Fruit fly (Drosophila melanogaster) whole organism, embryonic: ENCODE measurements around the gene Polr3E.

Experiments
- ATbp ChIP-seq: fragments of 200-800 bp; sonication (Bioruptor generic); optimal IDR thresholded peaks from 2 replicates; lab custom pipeline; 2017; ENCODE audit warnings: missing biosample characterization, mild to moderate bottlenecking, missing genetic modification characterization, missing genetic modification reagents
- Bteb2 ChIP-seq: fragments of 200-800 bp; sonication (Bioruptor generic); optimal IDR thresholded peaks from 2 replicates; lab custom pipeline; 2016; ENCODE audit warnings: missing biosample characterization, missing genetic modification characterization
- CG10565 ChIP-seq: fragments of 200-800 bp; sonication (Bioruptor generic); optimal IDR thresholded peaks from 3 replicates; lab custom pipeline; 2016; ENCODE audit warnings: missing biosample characterization, mild to moderate bottlenecking, missing genetic modification characterization
- CG12299 ChIP-seq: fragments of 200-800 bp; sonication (Bioruptor generic); optimal IDR thresholded peaks from 2 replicates; lab custom pipeline; 2018; ENCODE audit warnings: missing biosample characterization, mild to moderate bottlenecking, missing genetic modification characterization
- CG13424 ChIP-seq: fragments of 200-800 bp; sonication (Bioruptor generic); optimal IDR thresholded peaks from 2 replicates; lab custom pipeline; 2019; ENCODE audit warnings: missing biosample characterization, mild to moderate bottlenecking, missing genetic modification characterization, moderate library complexity
- CG13894 ChIP-seq: fragments of 200-800 bp; sonication (Bioruptor generic); optimal IDR thresholded peaks from 3 replicates; lab custom pipeline; 2018; ENCODE audit warnings: missing biosample characterization, mild to moderate bottlenecking, missing genetic modification characterization, moderate library complexity
- CG15601 ChIP-seq: fragments of 200-800 bp; sonication (Bioruptor generic); optimal IDR thresholded peaks from 3 replicates; lab custom pipeline; 2019; ENCODE audit warnings: missing biosample characterization, mild to moderate bottlenecking, missing genetic modification characterization, moderate library complexity
- CG18011 ChIP-seq: fragments of 200-800 bp; sonication (Bioruptor generic); optimal IDR thresholded peaks from 2 replicates; lab custom pipeline; 2017; ENCODE audit warnings: missing biosample characterization, missing genetic modification characterization, mild to moderate bottlenecking, moderate library complexity, missing genotype
- CG2678 ChIP-seq: fragments of 200-800 bp; sonication (Bioruptor generic); optimal IDR thresholded peaks from 3 replicates; lab custom pipeline; 2019; ENCODE audit warnings: missing biosample characterization, mild to moderate bottlenecking, missing genetic modification characterization, moderate library complexity
- CG2875 ChIP-seq: fragments of 200-800 bp; sonication (Bioruptor generic); optimal IDR thresholded peaks from 2 replicates; lab custom pipeline; 2017; ENCODE audit warnings: missing biosample characterization, mild to moderate bottlenecking, missing genetic modification characterization, missing genetic modification reagents
- CG3065 ChIP-seq: fragments of 200-800 bp; sonication (Bioruptor generic); optimal IDR thresholded peaks from 2 replicates; lab custom pipeline; 2016; ENCODE audit warnings: missing biosample characterization, missing genetic modification characterization
- CG31441 ChIP-seq: fragments of 200-800 bp; sonication (Bioruptor generic); IDR thresholded peaks from 2 replicates; pipeline ENCODE4 v1.3.6; 2022; ENCODE audit warnings: missing biosample characterization, missing genetic modification characterization
- CG3847 ChIP-seq: fragments of 200-800 bp; sonication (Bioruptor generic); IDR thresholded peaks from 2 replicates; pipeline ENCODE4 v1.3.6; 2022; ENCODE audit warnings: missing biosample characterization, missing genetic modification characterization
- CG4360 ChIP-seq: fragments of 200-800 bp; sonication (Bioruptor generic); IDR thresholded peaks from 2 replicates; pipeline ENCODE4 v1.3.6; 2022; ENCODE audit warnings: missing biosample characterization, missing genetic modification characterization
- CG4617 ChIP-seq: fragments of 200-800 bp; sonication (Bioruptor generic); optimal IDR thresholded peaks from 3 replicates; lab custom pipeline; 2016; ENCODE audit warnings: missing biosample characterization, missing genetic modification characterization, borderline replicate concordance
- CG6654 ChIP-seq: fragments of 200-800 bp; sonication (Bioruptor generic); optimal IDR thresholded peaks from 2 replicates; lab custom pipeline; 2017; ENCODE audit warnings: missing biosample characterization, mild to moderate bottlenecking, missing genetic modification characterization
- CG6791 ChIP-seq: fragments of 200-800 bp; sonication (Bioruptor generic); IDR thresholded peaks from 3 replicates; pipeline ENCODE4 v1.3.6; 2022; ENCODE audit warnings: missing biosample characterization, missing genetic modification characterization; ENCODE audit not compliant: partially characterized antibody
- CG9609 ChIP-seq: fragments of 200-800 bp; sonication (Bioruptor generic); optimal IDR thresholded peaks from 3 replicates; lab custom pipeline; 2016; ENCODE audit warnings: missing biosample characterization, missing genetic modification characterization
- CG9932 ChIP-seq: fragments of 200-800 bp; sonication (Bioruptor generic); IDR thresholded peaks from 2 replicates; pipeline ENCODE4 v1.3.6; 2022; ENCODE audit warnings: missing biosample characterization, missing genetic modification characterization
- CrebB ChIP-seq: fragments of 200-800 bp; sonication (Bioruptor generic); optimal IDR thresholded peaks from 3 replicates; lab custom pipeline; 2018; ENCODE audit warnings: missing biosample characterization, mild to moderate bottlenecking, missing genetic modification characterization
- D ChIP-seq, 2 experiments: fragments of 200-800 bp in 1 of 2; fragments of >200 bp in 1 of 2; sonication (Bioruptor generic) in 1 of 2; optimal IDR thresholded peaks; 2 replicates in 1 of 2; 3 replicates in 1 of 2; lab custom pipeline; 2017; ENCODE audit warnings: mild to moderate bottlenecking in 1 of 2, missing biosample characterization in 1 of 2, missing genetic modification characterization in 1 of 2, missing genetic modification reagents in 1 of 2
- Dip2 ChIP-seq: fragments of 200-800 bp; sonication (Bioruptor generic); IDR thresholded peaks from 2 replicates; pipeline ENCODE4 v1.3.6; 2022; ENCODE audit warnings: missing biosample characterization, missing genetic modification characterization
- HHEX ChIP-seq: fragments of 200-800 bp; sonication (Bioruptor generic); optimal IDR thresholded peaks from 3 replicates; lab custom pipeline; 2017; ENCODE audit warnings: missing biosample characterization, mild to moderate bottlenecking, missing genetic modification characterization, missing genetic modification reagents
- HLH54F ChIP-seq: fragments of 200-800 bp; sonication (Bioruptor generic); optimal IDR thresholded peaks from 3 replicates; lab custom pipeline; 2016; ENCODE audit warnings: missing biosample characterization, missing genetic modification characterization
- Hr3 ChIP-seq: fragments of 200-800 bp; sonication (Bioruptor generic); optimal IDR thresholded peaks from 3 replicates; lab custom pipeline; 2016; ENCODE audit warnings: missing biosample characterization, missing genetic modification characterization
- Hr51 ChIP-seq, 2 experiments: fragments of 200-800 bp; sonication (Bioruptor generic); optimal IDR thresholded peaks; 2 replicates in 1 of 2; 3 replicates in 1 of 2; lab custom pipeline; 2016 to 2018; ENCODE audit warnings: missing biosample characterization in 2 of 2, missing genetic modification characterization in 2 of 2, mild to moderate bottlenecking in 1 of 2, moderate library complexity in 1 of 2
- Kr ChIP-seq: fragments of 200-800 bp; sonication (Bioruptor generic); optimal IDR thresholded peaks from 2 replicates; lab custom pipeline; 2017; ENCODE audit warnings: missing biosample characterization, mild to moderate bottlenecking, missing genetic modification characterization
- NC2β ChIP-seq: fragments of 200-800 bp; sonication (Bioruptor generic); optimal IDR thresholded peaks from 2 replicates; lab custom pipeline; 2016; ENCODE audit warnings: missing biosample characterization, missing genetic modification characterization
- NFAT ChIP-seq: fragments of 200-800 bp; sonication (Bioruptor generic); IDR thresholded peaks from 2 replicates; pipeline ENCODE4 v1.3.6; 2022; ENCODE audit warnings: missing biosample characterization, missing genetic modification characterization
- Nf-YB ChIP-seq: fragments of 200-800 bp; sonication (Bioruptor generic); optimal IDR thresholded peaks from 3 replicates; lab custom pipeline; 2019; ENCODE audit warnings: missing biosample characterization, mild to moderate bottlenecking, missing genetic modification characterization, moderate library complexity
- NfI ChIP-seq: fragments of 200-800 bp; sonication (Bioruptor generic); optimal IDR thresholded peaks from 3 replicates; lab custom pipeline; 2018; ENCODE audit warnings: missing biosample characterization, mild to moderate bottlenecking, missing genetic modification characterization, moderate library complexity
- Stat92E ChIP-seq, 3 experiments: fragments of >200 bp in 2 of 3; fragments of 200-800 bp in 1 of 3; sonication (Bioruptor generic) in 1 of 3; optimal IDR thresholded peaks; 2 replicates each; lab custom pipeline; 2017 to 2019; ENCODE audit warnings: missing biosample characterization in 3 of 3, missing genetic modification characterization in 3 of 3, mild to moderate bottlenecking in 1 of 3, moderate library complexity in 1 of 3
- ab ChIP-seq: fragments of 200-800 bp; sonication (Bioruptor generic); optimal IDR thresholded peaks from 2 replicates; lab custom pipeline; 2016; ENCODE audit warnings: missing biosample characterization, missing genetic modification characterization
- bsh ChIP-seq, 2 experiments: fragments of 200-800 bp; sonication (Bioruptor generic); optimal IDR thresholded peaks; 2 replicates each; lab custom pipeline; 2017 to 2018; ENCODE audit warnings: mild to moderate bottlenecking in 2 of 2, missing biosample characterization in 2 of 2, missing genetic modification characterization in 2 of 2, moderate library complexity in 1 of 2
- chinmo ChIP-seq: fragments of 200-800 bp; sonication (Bioruptor generic); IDR thresholded peaks from 4 replicates; pipeline ENCODE4 v1.3.6; 2022; ENCODE audit warnings: missing biosample characterization, missing genetic modification characterization; ENCODE audit not compliant: partially characterized antibody
- croc ChIP-seq: fragments of 200-800 bp; sonication (Bioruptor generic); conservative IDR thresholded peaks from 3 replicates; pipeline ENCODE4 v1.3.6; 2022; ENCODE audit warnings: missing biosample characterization, missing genetic modification characterization
- crp ChIP-seq, 2 experiments: fragments of 200-800 bp; sonication (Bioruptor generic); optimal IDR thresholded peaks; 2 replicates in 1 of 2; 3 replicates in 1 of 2; lab custom pipeline; 2017; ENCODE audit warnings: missing biosample characterization in 2 of 2, missing genetic modification characterization in 2 of 2, mild to moderate bottlenecking in 1 of 2, moderate library complexity in 1 of 2
- dati ChIP-seq: fragments of 200-800 bp; sonication (Bioruptor generic); IDR thresholded peaks from 2 replicates; pipeline ENCODE4 v1.3.6; 2022; ENCODE audit warnings: missing biosample characterization, missing genetic modification characterization
- gsb ChIP-seq: fragments of 200-800 bp; sonication (Bioruptor generic); IDR thresholded peaks from 2 replicates; pipeline ENCODE4 v1.3.6; 2022; ENCODE audit warnings: missing biosample characterization, missing genetic modification characterization
- hkb ChIP-seq, 2 experiments: fragments of 200-800 bp in 1 of 2; fragments of >200 bp in 1 of 2; sonication (Bioruptor generic) in 1 of 2; IDR thresholded peaks in 1 of 2; optimal IDR thresholded peaks in 1 of 2; 2 replicates each; pipeline versions ENCODE4 v1.3.6 to Lab custom; 2017 to 2022; ENCODE audit warnings: missing biosample characterization in 1 of 2, missing genetic modification characterization in 1 of 2
- maf-S ChIP-seq: fragments of 200-800 bp; sonication (Bioruptor generic); optimal IDR thresholded peaks from 2 replicates; lab custom pipeline; 2016; ENCODE audit warnings: missing biosample characterization, missing genetic modification characterization
- mirr ChIP-seq: fragments of 200-800 bp; sonication (Bioruptor generic); optimal IDR thresholded peaks from 3 replicates; lab custom pipeline; 2018; ENCODE audit warnings: missing biosample characterization, mild to moderate bottlenecking, missing genetic modification characterization
- org-1 ChIP-seq: fragments of 200-800 bp; sonication (Bioruptor generic); optimal IDR thresholded peaks from 2 replicates; lab custom pipeline; 2017; ENCODE audit warnings: missing biosample characterization, missing genetic modification characterization
- pzg ChIP-seq: fragments of 200-800 bp; sonication (Bioruptor generic); optimal IDR thresholded peaks from 3 replicates; lab custom pipeline; 2018; ENCODE audit warnings: missing biosample characterization, mild to moderate bottlenecking, missing genetic modification characterization, moderate library complexity
- tna ChIP-seq: fragments of 200-800 bp; sonication (Bioruptor generic); IDR thresholded peaks from 2 replicates; pipeline ENCODE4 v1.3.6; 2022; ENCODE audit warnings: missing biosample characterization, missing genetic modification characterization; ENCODE audit not compliant: partially characterized antibody
- toy ChIP-seq: fragments of 200-800 bp; sonication (Bioruptor generic); IDR thresholded peaks from 2 replicates; pipeline ENCODE4 v1.3.6; 2022; ENCODE audit warnings: missing biosample characterization, missing genetic modification characterization
- z ChIP-seq: fragments of 200-800 bp; sonication (Bioruptor generic); IDR thresholded peaks from 3 replicates; pipeline ENCODE4 v1.3.6; 2022; ENCODE audit warnings: missing biosample characterization, missing genetic modification characterization

The Polr3E gene

DNA sequence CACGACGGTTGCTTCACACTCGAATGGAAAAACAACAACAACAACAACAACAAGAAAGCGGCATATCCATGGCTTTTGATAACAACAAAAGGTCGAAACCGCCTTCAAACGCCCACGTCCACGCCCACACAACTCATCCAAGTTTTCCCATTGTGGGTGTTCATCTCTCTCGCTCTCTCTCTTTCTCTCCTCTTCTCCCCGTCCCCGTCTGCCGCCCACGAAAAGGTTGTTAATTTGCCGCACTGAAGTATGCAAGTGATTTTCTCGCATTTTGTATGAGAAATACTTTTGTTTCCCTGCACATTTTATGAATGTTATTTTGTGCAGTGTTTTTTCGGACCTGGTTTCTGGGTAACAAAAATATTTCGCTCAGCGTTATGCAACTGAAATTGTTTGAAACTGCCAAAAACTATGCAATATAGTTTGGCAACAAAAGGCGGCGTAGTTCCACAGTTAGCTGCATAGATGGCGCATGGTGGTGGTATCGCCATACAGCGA, 17.8 kb downstream of the Polr3E start (continued):
- TF ChIP-seq bsh (GFP tag; optimal IDR thresholded peaks at IDR 0.05; lab: Kevin White, UChicago) (no peak), D (optimal IDR thresholded peaks at IDR 0.05; lab: Kevin White, UChicago) (no peak), D (GFP tag; optimal IDR thresholded peaks at IDR 0.05; lab: Kevin White, UChicago) (no peak), Bteb2 (GFP tag; lab: Kevin White, UChicago) (no peak), gsb (GFP tag; lab: Robert Waterston, UW) (no peak), CG18011 (GFP tag; lab: Kevin White, UChicago) (no peak), hkb (optimal IDR thresholded peaks at IDR 0.05; lab: Kevin White, UChicago) (peak; percentile 55), hkb (GFP tag; IDR thresholded peaks at IDR 0.05; lab: Robert Waterston, UW) (no peak), CG9609 (GFP tag; lab: Kevin White, UChicago) (peak; percentile 22), z (GFP tag; lab: Robert Waterston, UW) (no peak), CG3065 (peak; percentile 97), CG6654 (GFP tag; lab: Kevin White, UChicago) (no peak), CG15601 (peak; percentile 64), Kr (GFP tag; lab: Kevin White, UChicago) (no peak), CG2875 (GFP tag; lab: Kevin White, UChicago) (no peak), CG6791 (GFP tag; lab: Robert Waterston, UW) (peak; percentile 62; the same call in 1 of the 3 replicates), HLH54F (GFP tag; lab: Kevin White, UChicago) (peak; percentile 26), croc (GFP tag; lab: Robert Waterston, UW) (no peak), CG12299 (peak; percentile 23), ab (GFP tag; lab: Kevin White, UChicago) (no peak), pzg (GFP tag; lab: Kevin White, UChicago) (peak; percentile 9), tna (GFP tag; lab: Robert Waterston, UW) (no peak; the same call in 1 of the 2 replicates), CG2678 (tag; lab: Kevin White, UChicago) (peak; percentile 12), CG13894 (peak; percentile 16), NfI (GFP tag; lab: Kevin White, UChicago) (peak; percentile 25), org-1 (GFP tag; lab: Kevin White, UChicago) (no peak), CG4360 (peak; percentile 87), Dip2 (GFP tag; lab: Robert Waterston, UW) (no peak), dati (GFP tag; lab: Robert Waterston, UW) (0 out of 2 replicates have a peak, but pooled peaks have one; percentile 41), CG10565 (GFP tag; lab: Kevin White, UChicago) (no peak), NFAT (GFP tag; lab: Robert Waterston, UW) (peak; percentile 69; the same call in 1 of the 2 replicates), chinmo (GFP tag; lab: Robert Waterston, UW) (peak; percentile 89; the same call in 2 of the 4 replicates), toy (GFP tag; lab: Robert Waterston, UW) (no peak), CG4617 (GFP tag; lab: Kevin White, UChicago) (no peak), CG9932 (GFP tag; lab: Robert Waterston, UW) (peak; percentile 64), CG31441 (GFP tag; lab: Robert Waterston, UW) (peak; percentile 29; the same call in 1 of the 2 replicates), NC2β (peak; percentile 18), Stat92E (GFP tag; optimal IDR thresholded peaks at IDR 0.05; lab: Kevin White, UChicago) (peak in 1 of 3 experiments; percentile 87), maf-S (GFP tag; lab: Kevin White, UChicago) (peak; percentile 23), Hr3 (GFP tag; lab: Kevin White, UChicago) (peak; percentile 37), Nf-YB (GFP tag; lab: Kevin White, UChicago) (peak; percentile 48), HHEX (GFP tag; lab: Kevin White, UChicago) (no peak), Hr51 (GFP tag; optimal IDR thresholded peaks at IDR 0.05; lab: Kevin White, UChicago) (peak in 1 of 2 experiments; percentile 8), CG13424 (tag; lab: Kevin White, UChicago) (peak; percentile 24), ATbp (GFP tag; lab: Kevin White, UChicago) (no peak), mirr (peak; percentile 21), crp (GFP tag; optimal IDR thresholded peaks at IDR 0.05; lab: Kevin White, UChicago) (no peak), CrebB (peak; percentile 60), CG3847 (GFP tag; lab: Robert Waterston, UW) (peak; percentile 44; the same call in 1 of the 2 replicates)
